Fruit fly (Drosophila melanogaster): ENCODE data around the gene CG31955.

The CG31955 gene

DNA sequence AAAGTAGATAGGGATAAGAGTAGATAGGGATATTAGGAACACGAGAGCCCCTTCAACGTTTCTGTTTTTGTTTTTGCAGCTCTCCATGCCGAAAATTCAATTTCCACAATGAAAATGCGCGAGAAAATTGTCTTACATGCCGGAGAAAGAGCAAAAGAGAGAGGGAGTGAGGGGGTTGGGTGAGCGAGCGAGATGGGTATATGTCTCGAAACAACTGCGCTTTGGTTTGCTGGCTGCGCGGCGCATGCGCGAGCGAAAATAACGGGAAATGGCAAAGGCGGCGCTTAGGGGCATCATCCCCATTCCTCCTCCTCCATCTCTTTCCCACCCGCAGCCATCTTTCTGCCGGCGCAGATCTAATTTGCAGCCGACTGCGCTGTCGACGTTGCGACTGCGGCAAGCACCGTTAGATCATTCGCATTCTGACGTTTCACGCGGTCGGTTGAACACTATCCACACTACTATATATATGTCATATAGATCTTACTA lies 50.6 kb downstream of the CG31955 start, which contains the start of gene Drgx (continued):
- TF ChIP-seq H2.0 (GFP tag; IDR thresholded peaks at IDR 0.05) (no peak), YL-1 (GFP tag; optimal IDR thresholded peaks at IDR 0.05) (no peak), Dll (GFP tag; IDR thresholded peaks at IDR 0.05; ENCODE audit: partially characterized antibody) (0 out of 4 replicates have a peak, but pooled peaks have one; percentile 20), nerfin-1 (tag; optimal IDR thresholded peaks at IDR 0.05) (peak; percentile 64), CG9609 (GFP tag; optimal IDR thresholded peaks at IDR 0.05) (no peak), CG3995 (GFP tag; optimal IDR thresholded peaks at IDR 0.05) (no peak), sd (tag; optimal IDR thresholded peaks at IDR 0.05) (no peak), Dad (GFP tag; optimal IDR thresholded peaks at IDR 0.05) (no peak), Atf-2 (GFP tag; optimal IDR thresholded peaks at IDR 0.05) (no peak), chm (GFP tag; IDR thresholded peaks at IDR 0.05) (0 out of 2 replicates have a peak, but pooled peaks have one; percentile 37), unpg (GFP tag; optimal IDR thresholded peaks at IDR 0.05) (no peak), Mrtf (GFP tag; IDR thresholded peaks at IDR 0.05) (no peak), Hey (tag; optimal IDR thresholded peaks at IDR 0.05) (no peak), CG34224 (GFP tag; IDR thresholded peaks at IDR 0.05; ENCODE audit: partially characterized antibody) (peak; percentile 35; the same call in 2 of the 3 replicates), Trl (optimal IDR thresholded peaks at IDR 0.05) (peak; percentile 37 to 58), Trl (GFP tag; optimal IDR thresholded peaks at IDR 0.05) (no peak), CG15011 (GFP tag; optimal IDR thresholded peaks at IDR 0.05) (no peak), CG6654 (GFP tag; optimal IDR thresholded peaks at IDR 0.05) (no peak), CTCF (GFP tag; optimal IDR thresholded peaks at IDR 0.05) (peak; percentile 14), fd64A (GFP tag; optimal IDR thresholded peaks at IDR 0.05) (no peak), CG4730 (GFP tag; IDR thresholded peaks at IDR 0.05) (no peak), CG9215 (GFP tag; IDR thresholded peaks at IDR 0.05) (no peak), BEAF-32 (GFP tag; optimal IDR thresholded peaks at IDR 0.05) (no peak), CG1233 (GFP tag; optimal IDR thresholded peaks at IDR 0.05) (no peak), mirr (GFP tag; optimal IDR thresholded peaks at IDR 0.05) (no peak), jing (GFP tag; optimal IDR thresholded peaks at IDR 0.05) (no peak), CG12391 (tag; optimal IDR thresholded peaks at IDR 0.05) (no peak), Chrac-16 (GFP tag; optimal IDR thresholded peaks at IDR 0.05) (no peak), CG9932 (GFP tag; IDR thresholded peaks at IDR 0.05) (no peak), CG2875 (GFP tag; optimal IDR thresholded peaks at IDR 0.05) (no peak), dmrt99B (tag; optimal IDR thresholded peaks at IDR 0.05) (no peak), CG7928 (GFP tag; optimal IDR thresholded peaks at IDR 0.05) (no peak), ash1 (GFP tag; optimal IDR thresholded peaks at IDR 0.05) (no peak), vvl (GFP tag; IDR thresholded peaks at IDR 0.05) (no peak), CG18262 (tag; optimal IDR thresholded peaks at IDR 0.05) (no peak), Myb (GFP tag; optimal IDR thresholded peaks at IDR 0.05) (no peak), da (GFP tag; optimal IDR thresholded peaks at IDR 0.05) (no peak), mam (GFP tag; optimal IDR thresholded peaks at IDR 0.05) (no peak), CG32767 (GFP tag; IDR thresholded peaks at IDR 0.05) (0 out of 2 replicates have a peak, but pooled peaks have one; percentile 19), HLH54F (GFP tag; optimal IDR thresholded peaks at IDR 0.05) (no peak), CG1647 (GFP tag; optimal IDR thresholded peaks at IDR 0.05) (no peak), CG4707 (GFP tag; optimal IDR thresholded peaks at IDR 0.05) (no peak), CG7745 (tag; optimal IDR thresholded peaks at IDR 0.05) (no peak), CG10565 (GFP tag; optimal IDR thresholded peaks at IDR 0.05) (no peak), unc-4 (GFP tag; IDR thresholded peaks at IDR 0.05; ENCODE audit: partially characterized antibody) (0 out of 2 replicates have a peak, but pooled peaks have one; percentile 14), E2f2 (GFP tag; IDR thresholded peaks at IDR 0.05) (no peak), CG8089 (GFP tag; optimal IDR thresholded peaks at IDR 0.05) (no peak), HLHmδ (GFP tag; optimal IDR thresholded peaks at IDR 0.05) (no peak), gem (tag; optimal IDR thresholded peaks at IDR 0.05) (no peak), CG12769 (tag; optimal IDR thresholded peaks at IDR 0.05) (no peak), Ets97D (GFP tag; optimal IDR thresholded peaks at IDR 0.05) (no peak), p53 (GFP tag; optimal IDR thresholded peaks at IDR 0.05) (no peak)

Measured in whole organism, embryonic.